Worm (Caenorhabditis elegans): Measurements from ENCODE around the gene frk-1.

The frk-1 gene

ce11 chrIV:10065159-10065558 lies 22.2 kb downstream of the frk-1 start:
- no peak for TF ChIP-seq W03F9.2 (tag; optimal IDR thresholded peaks at IDR 0.05)
- no peak for TF ChIP-seq dao-5 (tag; optimal IDR thresholded peaks at IDR 0.05)
- no peak for TF ChIP-seq him-1 (tag; optimal IDR thresholded peaks at IDR 0.05)

- TF ChIP-seq him-1 (tag; optimal IDR thresholded peaks at IDR 0.05) (no peak), W03F9.2 (tag; optimal IDR thresholded peaks at IDR 0.05) (no peak), dao-5 (tag; optimal IDR thresholded peaks at IDR 0.05) (no peak)
These were observed 23.5 kb downstream of the frk-1 start for ce11 chrIV:10066456-10066855.

- TF ChIP-seq dao-5 (tag; optimal IDR thresholded peaks at IDR 0.05) (no peak), him-1 (tag; optimal IDR thresholded peaks at IDR 0.05) (no peak), W03F9.2 (tag; optimal IDR thresholded peaks at IDR 0.05) (no peak)
These were observed 24.6 kb downstream of the frk-1 start, which contains the start of gene cwn-2 for ce11 chrIV:10067541-10067940. cwn-2 (plus strand) TSS chrIV:10067816.

ce11 chrIV:10068266-10068665 lies 25.3 kb downstream of the frk-1 start:
- TF ChIP-seq W03F9.2 (tag; optimal IDR thresholded peaks at IDR 0.05) (no peak), him-1 (tag; optimal IDR thresholded peaks at IDR 0.05) (no peak), dao-5 (tag; optimal IDR thresholded peaks at IDR 0.05) (no peak)

- no peak for TF ChIP-seq W03F9.2 (tag; optimal IDR thresholded peaks at IDR 0.05)
- no peak for TF ChIP-seq dao-5 (tag; optimal IDR thresholded peaks at IDR 0.05)
- TF ChIP-seq him-1 (tag; optimal IDR thresholded peaks at IDR 0.05) = no peak
These were observed 29.5 kb downstream of the frk-1 start, which contains the start of gene W01B6.3 for ce11 chrIV:10072527-10072926. W01B6.3 (minus strand) TSS chrIV:10072627.

- TF ChIP-seq W03F9.2 (tag; optimal IDR thresholded peaks at IDR 0.05) (no peak), him-1 (tag; optimal IDR thresholded peaks at IDR 0.05) (no peak), dao-5 (tag; optimal IDR thresholded peaks at IDR 0.05) (no peak)
These were observed 32.1 kb downstream of the frk-1 start, which contains the start of the genes ttbk-4 and W01B6.4 for ce11 chrIV:10075034-10075510. ttbk-4 (minus strand) TSS chrIV:10075134. W01B6.4 (plus strand) TSS chrIV:10075460.

ce11 chrIV:10075899-10076298 lies 32.9 kb downstream of the frk-1 start, which contains the start of gene W01B6.5:
W01B6.5 (plus strand) TSS chrIV:10076199.
- TF ChIP-seq W03F9.2 (tag; optimal IDR thresholded peaks at IDR 0.05) = no peak
- TF ChIP-seq him-1 (tag; optimal IDR thresholded peaks at IDR 0.05) = no peak
- no peak for TF ChIP-seq dao-5 (tag; optimal IDR thresholded peaks at IDR 0.05)

- TF ChIP-seq dao-5 (tag; optimal IDR thresholded peaks at IDR 0.05) (no peak), him-1 (tag; optimal IDR thresholded peaks at IDR 0.05) (no peak), W03F9.2 (tag; optimal IDR thresholded peaks at IDR 0.05) (no peak)
These were observed 35.0 kb downstream of the frk-1 start for ce11 chrIV:10078003-10078402.

- TF ChIP-seq him-1 (tag; optimal IDR thresholded peaks at IDR 0.05) (no peak), W03F9.2 (tag; optimal IDR thresholded peaks at IDR 0.05) (no peak), dao-5 (tag; optimal IDR thresholded peaks at IDR 0.05) (no peak)
These were observed 37.8 kb downstream of the frk-1 start, which contains the start of gene W01B6.6 for ce11 chrIV:10080816-10081215. W01B6.6 (plus strand) TSS chrIV:10081116.

ce11 chrIV:10084323-10084959 lies 41.5 kb downstream of the frk-1 start, which contains the start of gene W01B6.8:
W01B6.8 (minus strand) TSS chrIV:10084373.
- TF ChIP-seq dao-5 (tag; optimal IDR thresholded peaks at IDR 0.05) = no peak
- TF ChIP-seq W03F9.2 (tag; optimal IDR thresholded peaks at IDR 0.05) = no peak
- no peak for TF ChIP-seq him-1 (tag; optimal IDR thresholded peaks at IDR 0.05)

- no peak for TF ChIP-seq dao-5 (tag; optimal IDR thresholded peaks at IDR 0.05)
- no peak for TF ChIP-seq W03F9.2 (tag; optimal IDR thresholded peaks at IDR 0.05)
- no peak for TF ChIP-seq him-1 (tag; optimal IDR thresholded peaks at IDR 0.05)
These were observed 42.6 kb downstream of the frk-1 start, which contains the start of the genes col-2 and ndc-80 for ce11 chrIV:10085401-10086187. col-2 (minus strand) TSS chrIV:10085451. ndc-80 (plus strand) TSS chrIV:10086137.

- TF ChIP-seq dao-5 (tag; optimal IDR thresholded peaks at IDR 0.05) (no peak), him-1 (tag; optimal IDR thresholded peaks at IDR 0.05) (no peak), W03F9.2 (tag; optimal IDR thresholded peaks at IDR 0.05) (no peak)
These were observed 46.8 kb downstream of the frk-1 start, which contains the start of gene ttr-39 for ce11 chrIV:10089777-10090176. ttr-39 (minus strand) TSS chrIV:10089877.

- TF ChIP-seq W03F9.2 (tag; optimal IDR thresholded peaks at IDR 0.05) (no peak), dao-5 (tag; optimal IDR thresholded peaks at IDR 0.05) (no peak), him-1 (tag; optimal IDR thresholded peaks at IDR 0.05) (no peak)
These were observed 47.4 kb downstream of the frk-1 start, which contains the start of gene ttbk-5 for ce11 chrIV:10090358-10090757. ttbk-5 (plus strand) TSS chrIV:10090658.

Measured in whole organism, L4/young adult.